Fruit fly (Drosophila melanogaster) whole organism, embryonic: ENCODE data around the gene endos.
A peak's percentile ranks its signal among the peaks of the same experiment; 100 is the strongest.

Experiments
- Atf-2 ChIP-seq: fragments of 200-800 bp; sonication (Bioruptor generic); optimal IDR thresholded peaks from 2 replicates; lab custom pipeline; 2016; ENCODE audit warnings: missing biosample characterization, missing genetic modification characterization
- BEAF-32 ChIP-seq: fragments of 200-800 bp; sonication (Bioruptor generic); optimal IDR thresholded peaks from 3 replicates; lab custom pipeline; 2017; ENCODE audit warnings: missing biosample characterization, missing genetic modification characterization, mild to moderate bottlenecking, moderate library complexity, missing genetic modification reagents
- CG10267 ChIP-seq: fragments of 200-800 bp; sonication (Bioruptor generic); optimal IDR thresholded peaks from 2 replicates; lab custom pipeline; 2018; ENCODE audit warnings: missing biosample characterization, mild to moderate bottlenecking, missing genetic modification characterization, moderate library complexity
- CG10274 ChIP-seq: fragments of 200-800 bp; sonication (Bioruptor generic); optimal IDR thresholded peaks from 3 replicates; lab custom pipeline; 2017; ENCODE audit warnings: missing biosample characterization, mild to moderate bottlenecking, missing genetic modification characterization
- CG12104 ChIP-seq: fragments of 200-800 bp; sonication (Bioruptor generic); optimal IDR thresholded peaks from 3 replicates; lab custom pipeline; 2016; ENCODE audit warnings: missing biosample characterization, missing genetic modification characterization
- CG13287 ChIP-seq: fragments of 200-800 bp; sonication (Bioruptor generic); IDR thresholded peaks from 2 replicates; pipeline ENCODE4 v1.3.6; 2022; ENCODE audit warnings: missing biosample characterization, missing genetic modification characterization; ENCODE audit not compliant: partially characterized antibody
- CG13775 ChIP-seq: fragments of 200-800 bp; sonication (Bioruptor generic); optimal IDR thresholded peaks from 3 replicates; lab custom pipeline; 2017; ENCODE audit warnings: missing biosample characterization, mild to moderate bottlenecking, missing genetic modification characterization
- CG15073 ChIP-seq: fragments of 200-800 bp; sonication (Bioruptor generic); optimal IDR thresholded peaks from 2 replicates; lab custom pipeline; 2016; ENCODE audit warnings: missing biosample characterization, missing genetic modification characterization
- CG1529 ChIP-seq: fragments of 200-800 bp; sonication (Bioruptor generic); optimal IDR thresholded peaks from 3 replicates; lab custom pipeline; 2018; ENCODE audit warnings: missing biosample characterization, missing genetic modification characterization
- CG15514 ChIP-seq: fragments of 200-800 bp; sonication (Bioruptor generic); optimal IDR thresholded peaks from 3 replicates; lab custom pipeline; 2017; ENCODE audit warnings: missing biosample characterization, missing genetic modification characterization, mild to moderate bottlenecking, moderate library complexity, missing genetic modification reagents
- CG1602 ChIP-seq: fragments of 200-800 bp; sonication (Bioruptor generic); optimal IDR thresholded peaks from 3 replicates; lab custom pipeline; 2016; ENCODE audit warnings: missing biosample characterization, missing genetic modification characterization
- CG1603 ChIP-seq: fragments of 200-800 bp; sonication (Bioruptor generic); optimal IDR thresholded peaks from 2 replicates; lab custom pipeline; 2019; ENCODE audit warnings: missing biosample characterization, mild to moderate bottlenecking, missing genetic modification characterization, moderate library complexity
- CG17612 ChIP-seq: fragments of 200-800 bp; sonication (Bioruptor generic); IDR thresholded peaks from 2 replicates; pipeline ENCODE4 v1.3.6; 2022; ENCODE audit warnings: missing biosample characterization, missing genetic modification characterization
- CG18619 ChIP-seq: fragments of 200-800 bp; sonication (Bioruptor generic); optimal IDR thresholded peaks from 3 replicates; lab custom pipeline; 2017; ENCODE audit warnings: missing biosample characterization, mild to moderate bottlenecking, missing genetic modification characterization
- CG2875 ChIP-seq: fragments of 200-800 bp; sonication (Bioruptor generic); optimal IDR thresholded peaks from 2 replicates; lab custom pipeline; 2017; ENCODE audit warnings: missing biosample characterization, mild to moderate bottlenecking, missing genetic modification characterization, missing genetic modification reagents
- CG2889 ChIP-seq: fragments of 200-800 bp; sonication (Bioruptor generic); IDR thresholded peaks from 3 replicates; pipeline ENCODE4 v1.3.6; 2022; ENCODE audit warnings: missing biosample characterization, missing genetic modification characterization
- CG30403 ChIP-seq: fragments of 200-800 bp; sonication (Bioruptor generic); optimal IDR thresholded peaks from 3 replicates; lab custom pipeline; 2016; ENCODE audit warnings: missing biosample characterization, missing genetic modification characterization
- CG34422 ChIP-seq: fragments of 200-800 bp; sonication (Bioruptor generic); IDR thresholded peaks from 3 replicates; pipeline ENCODE4 v1.3.6; 2022; ENCODE audit warnings: missing biosample characterization, missing genetic modification characterization
- CG4854 ChIP-seq: fragments of 200-800 bp; sonication (Bioruptor generic); optimal IDR thresholded peaks from 2 replicates; lab custom pipeline; 2016; ENCODE audit warnings: missing biosample characterization, missing genetic modification characterization, inconsistent platforms
- CG6689 ChIP-seq: fragments of 200-800 bp; sonication (Bioruptor generic); IDR thresholded peaks from 2 replicates; pipeline ENCODE4 v1.3.6; 2022; ENCODE audit warnings: missing biosample characterization, missing genetic modification characterization
- CG7556 ChIP-seq: fragments of 200-800 bp; sonication (Bioruptor generic); optimal IDR thresholded peaks from 2 replicates; lab custom pipeline; 2017; ENCODE audit warnings: missing biosample characterization, mild to moderate bottlenecking, missing genetic modification characterization
- CG7745 ChIP-seq: fragments of 200-800 bp; sonication (Bioruptor generic); optimal IDR thresholded peaks from 2 replicates; lab custom pipeline; 2018; ENCODE audit warnings: missing biosample characterization, mild to moderate bottlenecking, missing genetic modification characterization, moderate library complexity
- CG8089 ChIP-seq: fragments of 200-800 bp; sonication (Bioruptor generic); optimal IDR thresholded peaks from 3 replicates; lab custom pipeline; 2016; ENCODE audit warnings: missing biosample characterization, missing genetic modification characterization
- CG9609 ChIP-seq: fragments of 200-800 bp; sonication (Bioruptor generic); optimal IDR thresholded peaks from 3 replicates; lab custom pipeline; 2016; ENCODE audit warnings: missing biosample characterization, missing genetic modification characterization
- CkIIα-i1 ChIP-seq: fragments of 200-800 bp; sonication (Bioruptor generic); IDR thresholded peaks from 2 replicates; pipeline ENCODE4 v1.3.6; 2022; ENCODE audit warnings: missing biosample characterization, missing genetic modification characterization
- Deaf1 ChIP-seq: fragments of 200-800 bp; optimal IDR thresholded peaks from 3 replicates; lab custom pipeline; 2019; ENCODE audit warnings: missing biosample characterization, mild to moderate bottlenecking, missing genetic modification characterization, moderate library complexity
- Dek ChIP-seq: fragments of 200-800 bp; sonication (Bioruptor generic); optimal IDR thresholded peaks from 3 replicates; lab custom pipeline; 2019; ENCODE audit warnings: missing biosample characterization, mild to moderate bottlenecking, missing genetic modification characterization, moderate library complexity
- Dip3 ChIP-seq: fragments of 200-800 bp; sonication (Bioruptor generic); optimal IDR thresholded peaks from 3 replicates; lab custom pipeline; 2016; ENCODE audit warnings: missing biosample characterization, missing genetic modification characterization
- GATAe ChIP-seq: fragments of 200-800 bp; sonication (Bioruptor generic); conservative IDR thresholded peaks from 2 replicates; pipeline ENCODE4 v1.3.6; 2022; ENCODE audit warnings: missing biosample characterization, missing genetic modification characterization
- HLH3B ChIP-seq: fragments of 200-800 bp; sonication (Bioruptor generic); IDR thresholded peaks from 2 replicates; pipeline ENCODE4 v1.3.6; 2022; ENCODE audit warnings: missing biosample characterization, missing genetic modification characterization
- Hand ChIP-seq: fragments of 200-800 bp; sonication (Bioruptor generic); optimal IDR thresholded peaks from 2 replicates; lab custom pipeline; 2017; ENCODE audit warnings: mild to moderate bottlenecking, missing biosample characterization, missing genetic modification reagents, missing genetic modification characterization
- Lhr ChIP-seq: fragments of 200-800 bp; sonication (Bioruptor generic); optimal IDR thresholded peaks from 3 replicates; lab custom pipeline; 2017; ENCODE audit warnings: mild to moderate bottlenecking, missing biosample characterization, missing genetic modification reagents, missing genetic modification characterization
- Lim3 ChIP-seq: fragments of 200-800 bp; sonication (Bioruptor generic); IDR thresholded peaks from 2 replicates; pipeline ENCODE4 v1.3.6; 2022; ENCODE audit warnings: missing biosample characterization, missing genetic modification characterization
- Nf-YB ChIP-seq: fragments of 200-800 bp; sonication (Bioruptor generic); optimal IDR thresholded peaks from 3 replicates; lab custom pipeline; 2019; ENCODE audit warnings: missing biosample characterization, mild to moderate bottlenecking, missing genetic modification characterization, moderate library complexity
- PHDP ChIP-seq: fragments of 200-800 bp; sonication (Bioruptor generic); optimal IDR thresholded peaks from 3 replicates; lab custom pipeline; 2018; ENCODE audit warnings: missing biosample characterization, mild to moderate bottlenecking, missing genetic modification characterization, moderate library complexity
- ase ChIP-seq: fragments of 200-800 bp; sonication (Bioruptor generic); IDR thresholded peaks from 3 replicates; pipeline ENCODE4 v1.3.6; 2022; ENCODE audit warnings: missing biosample characterization, missing genetic modification characterization
- bab2 ChIP-seq: fragments of 200-800 bp; sonication (Bioruptor generic); optimal IDR thresholded peaks from 2 replicates; lab custom pipeline; 2016; ENCODE audit warnings: missing biosample characterization, missing genetic modification characterization
- crol ChIP-seq: fragments of 200-800 bp; sonication (Bioruptor generic); IDR thresholded peaks from 2 replicates; pipeline ENCODE4 v1.3.6; 2022; ENCODE audit warnings: missing biosample characterization, missing genetic modification characterization
- cwo ChIP-seq: fragments of 200-800 bp; sonication (Bioruptor generic); optimal IDR thresholded peaks from 3 replicates; lab custom pipeline; 2017; ENCODE audit warnings: missing biosample characterization, missing genetic modification characterization, mild to moderate bottlenecking, moderate library complexity, missing genetic modification reagents
- fd96Cb ChIP-seq: fragments of 200-800 bp; sonication (Bioruptor generic); optimal IDR thresholded peaks from 2 replicates; lab custom pipeline; 2018; ENCODE audit warnings: missing biosample characterization, mild to moderate bottlenecking, missing genetic modification characterization, moderate library complexity
- gro ChIP-seq: fragments of 200-800 bp; sonication (Bioruptor generic); optimal IDR thresholded peaks from 2 replicates; lab custom pipeline; 2016; ENCODE audit warnings: missing biosample characterization, missing genetic modification characterization
- hb ChIP-seq: fragments of 200-800 bp; sonication (Bioruptor generic); IDR thresholded peaks from 3 replicates; pipeline ENCODE4 v1.3.6; 2022; ENCODE audit warnings: missing biosample characterization, missing genetic modification characterization; ENCODE audit not compliant: partially characterized antibody
- hbn ChIP-seq: fragments of 200-800 bp; sonication (Bioruptor generic); IDR thresholded peaks from 2 replicates; pipeline ENCODE4 v1.3.6; 2022; ENCODE audit warnings: missing biosample characterization, missing genetic modification characterization; ENCODE audit not compliant: partially characterized antibody
- hkb ChIP-seq, 2 experiments: fragments of 200-800 bp in 1 of 2; fragments of >200 bp in 1 of 2; sonication (Bioruptor generic) in 1 of 2; IDR thresholded peaks in 1 of 2; optimal IDR thresholded peaks in 1 of 2; 2 replicates each; pipeline versions ENCODE4 v1.3.6 to Lab custom; 2017 to 2022; ENCODE audit warnings: missing biosample characterization in 1 of 2, missing genetic modification characterization in 1 of 2
- mld ChIP-seq: fragments of 200-800 bp; sonication (Bioruptor generic); IDR thresholded peaks from 3 replicates; pipeline ENCODE4 v1.3.6; 2022; ENCODE audit warnings: missing biosample characterization, missing genetic modification characterization; ENCODE audit not compliant: partially characterized antibody
- vfl ChIP-seq: fragments of 200-800 bp; sonication (Bioruptor generic); optimal IDR thresholded peaks from 2 replicates; lab custom pipeline; 2016; ENCODE audit warnings: missing biosample characterization, missing genetic modification characterization
- vnd ChIP-seq: fragments of 200-800 bp; sonication (Bioruptor generic); IDR thresholded peaks from 3 replicates; pipeline ENCODE4 v1.3.6; 2022; ENCODE audit warnings: missing biosample characterization, missing genetic modification characterization; ENCODE audit not compliant: partially characterized antibody

Gene endos

dm6 chr3L:14031171-14032126, at the start of gene endos, which contains the start of gene CG6650 (continued):
- TF ChIP-seq CG2875 = no peak
- TF ChIP-seq hkb (optimal IDR thresholded peaks at IDR 0.05; lab: Kevin White, UChicago) = no peak
- TF ChIP-seq hkb (GFP tag; IDR thresholded peaks at IDR 0.05; lab: Robert Waterston, UW) = no peak; the same call in 1 of the 2 replicates
- peak; percentile 78 for TF ChIP-seq CG13287 (GFP tag; lab: Robert Waterston, UW)
- TF ChIP-seq Atf-2 (GFP tag; lab: Kevin White, UChicago) = no peak
- no peak for TF ChIP-seq CG4854 (GFP tag; lab: Kevin White, UChicago)
- peak; percentile 5 for TF ChIP-seq Dip3 (GFP tag; lab: Kevin White, UChicago)
- no peak for TF ChIP-seq CG8089 (GFP tag; lab: Kevin White, UChicago)
- TF ChIP-seq ase (GFP tag; lab: Robert Waterston, UW) = no peak
- TF ChIP-seq CG1529 (GFP tag; lab: Kevin White, UChicago) = no peak
- peak; percentile 73 for TF ChIP-seq vnd
- peak; percentile 32 for TF ChIP-seq CG12104 (GFP tag; lab: Kevin White, UChicago)
- TF ChIP-seq CG10274 (GFP tag; lab: Kevin White, UChicago) = no peak
- peak; percentile 36 for TF ChIP-seq CG13775 (GFP tag; lab: Kevin White, UChicago)
- TF ChIP-seq Hand (GFP tag; lab: Kevin White, UChicago) = peak; percentile 50
- TF ChIP-seq BEAF-32 = peak; percentile 83
- TF ChIP-seq CG34422 (GFP tag; lab: Robert Waterston, UW) = 0 out of 3 replicates have a peak, but pooled peaks have one; percentile 30
- peak; percentile 7 for TF ChIP-seq Deaf1 (tag; lab: Kevin White, UChicago)
- TF ChIP-seq Lim3 = no peak
- TF ChIP-seq CG30403 (GFP tag; lab: Kevin White, UChicago) = peak; percentile 39
- peak; percentile 42 for TF ChIP-seq PHDP (tag; lab: Kevin White, UChicago)
- TF ChIP-seq CkIIα-i1 = no peak
- no peak for TF ChIP-seq gro (GFP tag; lab: Kevin White, UChicago)
- TF ChIP-seq GATAe (GFP tag; lab: Robert Waterston, UW) = no peak
- TF ChIP-seq CG7556 (GFP tag; lab: Kevin White, UChicago) = no peak
- TF ChIP-seq CG6689 = 0 out of 2 replicates have a peak, but pooled peaks have one; percentile 17
- peak; percentile 86 for TF ChIP-seq CG10267
- TF ChIP-seq CG2889 = no peak
- no peak for TF ChIP-seq CG7745 (tag; lab: Kevin White, UChicago)
- TF ChIP-seq Nf-YB (GFP tag; lab: Kevin White, UChicago) = peak; percentile 0
- TF ChIP-seq crol (GFP tag; lab: Robert Waterston, UW) = no peak
- peak; percentile 37; the same call in 1 of the 3 replicates for TF ChIP-seq mld (GFP tag; lab: Robert Waterston, UW)
- peak; percentile 47 for TF ChIP-seq CG15514
- no peak for TF ChIP-seq fd96Cb
- peak; percentile 65 for TF ChIP-seq hb
- TF ChIP-seq CG17612 (GFP tag; lab: Robert Waterston, UW) = no peak
- TF ChIP-seq HLH3B = no peak
- TF ChIP-seq CG1602 (GFP tag; lab: Kevin White, UChicago) = no peak
- TF ChIP-seq CG18619 (GFP tag; lab: Kevin White, UChicago) = no peak
- TF ChIP-seq CG1603 (tag; lab: Kevin White, UChicago) = peak; percentile 63
- no peak for TF ChIP-seq cwo (GFP tag; lab: Kevin White, UChicago)
- no peak for TF ChIP-seq vfl (GFP tag; lab: Kevin White, UChicago)
- TF ChIP-seq Dek (tag; lab: Kevin White, UChicago) = peak; percentile 49
- TF ChIP-seq bab2 = no peak
- no peak for TF ChIP-seq CG15073 (GFP tag; lab: Kevin White, UChicago)
- TF ChIP-seq Lhr (GFP tag; lab: Kevin White, UChicago) = peak; percentile 45
- TF ChIP-seq CG9609 = no peak
- TF ChIP-seq hbn (GFP tag; lab: Robert Waterston, UW) = peak; percentile 59
